Fruit fly (Drosophila melanogaster): Measurements from ENCODE around the gene atk.
A peak's percentile ranks its signal among the peaks of the same experiment; 100 is the strongest.

atk gene

dm6 chr3L:20471499-20472313 is 7.0 kb upstream of the atk start (continued):
- TF ChIP-seq CoRest (tag; optimal IDR thresholded peaks at IDR 0.05) = peak; percentile 37
- TF ChIP-seq fru (optimal IDR thresholded peaks at IDR 0.05) = no peak
- TF ChIP-seq Lhr (GFP tag; optimal IDR thresholded peaks at IDR 0.05) = peak; percentile 43
- peak; percentile 46 for TF ChIP-seq CG9609 (GFP tag; optimal IDR thresholded peaks at IDR 0.05)
- TF ChIP-seq H15 (GFP tag; IDR thresholded peaks at IDR 0.05) = no peak
- no peak for TF ChIP-seq yki (optimal IDR thresholded peaks at IDR 0.05)
- peak; percentile 29; the same call in 1 of the 2 replicates for TF ChIP-seq slbo (GFP tag; IDR thresholded peaks at IDR 0.05)
- TF ChIP-seq Dbx (GFP tag; IDR thresholded peaks at IDR 0.05) = peak; percentile 44; the same call in 1 of the 3 replicates
- TF ChIP-seq luna (GFP tag; optimal IDR thresholded peaks at IDR 0.05) = peak; percentile 5
- no peak for TF ChIP-seq CG11247 (GFP tag; IDR thresholded peaks at IDR 0.05)
- TF ChIP-seq lab (GFP tag; optimal IDR thresholded peaks at IDR 0.05) = peak; percentile 43
- no peak for TF ChIP-seq Doc3 (GFP tag; IDR thresholded peaks at IDR 0.05; ENCODE audit: partially characterized antibody)
- TF ChIP-seq dpn (GFP tag; optimal IDR thresholded peaks at IDR 0.05) = peak; percentile 25 to 59
- TF ChIP-seq CG9727 (GFP tag; optimal IDR thresholded peaks at IDR 0.05) = peak; percentile 62
- peak; percentile 47 for TF ChIP-seq CG11504 (tag; optimal IDR thresholded peaks at IDR 0.05)
- TF ChIP-seq CG8281 (tag; optimal IDR thresholded peaks at IDR 0.05) = peak; percentile 18
- peak; percentile 33 for TF ChIP-seq Nf-YB (GFP tag; optimal IDR thresholded peaks at IDR 0.05)
- no peak for TF ChIP-seq Aef1 (GFP tag; IDR thresholded peaks at IDR 0.05)
- peak; percentile 23 for TF ChIP-seq NK7.1 (GFP tag; optimal IDR thresholded peaks at IDR 0.05)
- TF ChIP-seq mam (GFP tag; optimal IDR thresholded peaks at IDR 0.05) = peak; percentile 27
- peak; percentile 54 for TF ChIP-seq CG2116 (GFP tag; optimal IDR thresholded peaks at IDR 0.05)
- no peak for TF ChIP-seq CG10147 (GFP tag; optimal IDR thresholded peaks at IDR 0.05)
- peak; percentile 47 for TF ChIP-seq Ets65A (GFP tag)
- peak; percentile 71 for TF ChIP-seq CG31365 (tag; optimal IDR thresholded peaks at IDR 0.05)
- no peak for TF ChIP-seq nerfin-2 (GFP tag; IDR thresholded peaks at IDR 0.05; ENCODE audit: partially characterized antibody)
- TF ChIP-seq Myb (GFP tag; optimal IDR thresholded peaks at IDR 0.05) = peak; percentile 35
- TF ChIP-seq dan (GFP tag; IDR thresholded peaks at IDR 0.05) = no peak
- TF ChIP-seq exex (tag; optimal IDR thresholded peaks at IDR 0.05) = peak; percentile 51
- peak; percentile 54 for TF ChIP-seq grau (tag; optimal IDR thresholded peaks at IDR 0.05)
- no peak for TF ChIP-seq Ravus (GFP tag; IDR thresholded peaks at IDR 0.05)
- TF ChIP-seq B-H1 (GFP tag; IDR thresholded peaks at IDR 0.05) = no peak
- TF ChIP-seq Fer1 (GFP tag; optimal IDR thresholded peaks at IDR 0.05) = no peak
- peak; percentile 19 for TF ChIP-seq pfk (GFP tag; optimal IDR thresholded peaks at IDR 0.05)
- peak; percentile 79 for TF ChIP-seq CG18599 (GFP tag; optimal IDR thresholded peaks at IDR 0.05)
- TF ChIP-seq Nf-YA (GFP tag; IDR thresholded peaks at IDR 0.05) = no peak
- TF ChIP-seq da (GFP tag; optimal IDR thresholded peaks at IDR 0.05) = peak; percentile 46
- TF ChIP-seq CG8388 (GFP tag; optimal IDR thresholded peaks at IDR 0.05) = no peak
- peak; percentile 25 for TF ChIP-seq dm (GFP tag; optimal IDR thresholded peaks at IDR 0.05)
- peak; percentile 60 for TF ChIP-seq eyg (GFP tag; optimal IDR thresholded peaks at IDR 0.05)
- TF ChIP-seq CG7357 (GFP tag; IDR thresholded peaks at IDR 0.05) = no peak
- peak; percentile 83 for TF ChIP-seq Kr (GFP tag; optimal IDR thresholded peaks at IDR 0.05)
- TF ChIP-seq CG32767 (GFP tag; IDR thresholded peaks at IDR 0.05) = no peak
- peak; percentile 76 for TF ChIP-seq org-1 (GFP tag; optimal IDR thresholded peaks at IDR 0.05)
- peak; percentile 69 for TF ChIP-seq CrebB (tag; optimal IDR thresholded peaks at IDR 0.05)
- no peak for TF ChIP-seq CG8478 (optimal IDR thresholded peaks at IDR 0.05)
- TF ChIP-seq CG15011 (GFP tag; optimal IDR thresholded peaks at IDR 0.05) = peak; percentile 73
- TF ChIP-seq btn (GFP tag; optimal IDR thresholded peaks at IDR 0.05) = peak; percentile 45
- peak in 1 of 2 experiments; percentile 64 for TF ChIP-seq eve (GFP tag; optimal IDR thresholded peaks at IDR 0.05)
- TF ChIP-seq CG2202 (tag; optimal IDR thresholded peaks at IDR 0.05) = peak; percentile 80
- TF ChIP-seq CG12659 (GFP tag; optimal IDR thresholded peaks at IDR 0.05) = peak; percentile 25
- TF ChIP-seq cas (GFP tag; IDR thresholded peaks at IDR 0.05) = no peak
